Fruit fly (Drosophila melanogaster): ENCODE results near the gene Tsp26A.

The Tsp26A gene

dm6 chr2L:6000065-6000464, at the start of gene Tsp26A:
TSS of gene Tsp26A (plus strand) at chr2L:6000228.
- TF ChIP-seq psq (optimal IDR thresholded peaks at IDR 0.05) (no peak), insv (optimal IDR thresholded peaks at IDR 0.05) (no peak), h (optimal IDR thresholded peaks at IDR 0.05) (no peak), ttk (optimal IDR thresholded peaks at IDR 0.05) (no peak), Myc (optimal IDR thresholded peaks at IDR 0.05) (no peak), Sin3A (optimal IDR thresholded peaks at IDR 0.05) (no peak)

dm6 chr2L:5956153-5956552, 43.9 kb upstream of the Tsp26A start, which contains the start of gene CG13999:
TSS of gene CG13999 (minus strand) at chr2L:5956466.
- TF ChIP-seq ttk (optimal IDR thresholded peaks at IDR 0.05): no peak
- TF ChIP-seq h (optimal IDR thresholded peaks at IDR 0.05): no peak
- no peak for TF ChIP-seq insv (optimal IDR thresholded peaks at IDR 0.05)
- no peak for TF ChIP-seq Sin3A (optimal IDR thresholded peaks at IDR 0.05)
- no peak for TF ChIP-seq psq (optimal IDR thresholded peaks at IDR 0.05)

dm6 chr2L:5956706-5957105, 43.3 kb upstream of the Tsp26A start, which contains the start of the genes CG13998 and Vm26Ab:
TSS of gene CG13998 (minus strand) at chr2L:5956819.
TSS of gene Vm26Ab (plus strand) at chr2L:5957004.
- TF ChIP-seq Myc (optimal IDR thresholded peaks at IDR 0.05) (no peak), ttk (optimal IDR thresholded peaks at IDR 0.05) (no peak), h (optimal IDR thresholded peaks at IDR 0.05) (no peak), Sin3A (optimal IDR thresholded peaks at IDR 0.05) (no peak), insv (optimal IDR thresholded peaks at IDR 0.05) (no peak), psq (optimal IDR thresholded peaks at IDR 0.05) (no peak)

dm6 chr2L:5958581-5959177, 41.3 kb upstream of the Tsp26A start, which contains the start of gene Vm26Ac:
TSS of gene Vm26Ac (minus strand) at chr2L:5958631.
- TF ChIP-seq Myc (optimal IDR thresholded peaks at IDR 0.05) (no peak), h (optimal IDR thresholded peaks at IDR 0.05) (no peak), psq (optimal IDR thresholded peaks at IDR 0.05) (no peak), Sin3A (optimal IDR thresholded peaks at IDR 0.05) (no peak), ttk (optimal IDR thresholded peaks at IDR 0.05) (no peak), insv (optimal IDR thresholded peaks at IDR 0.05) (no peak)

dm6 chr2L:5959863-5960658, 40.0 kb upstream of the Tsp26A start, which contains the start of gene Vm26Aa:
TSS of gene Vm26Aa (minus strand) at chr2L:5960340.
- TF ChIP-seq h (optimal IDR thresholded peaks at IDR 0.05) (no peak), psq (optimal IDR thresholded peaks at IDR 0.05) (no peak), ttk (optimal IDR thresholded peaks at IDR 0.05) (no peak), Sin3A (optimal IDR thresholded peaks at IDR 0.05) (no peak), Myc (optimal IDR thresholded peaks at IDR 0.05) (no peak), insv (optimal IDR thresholded peaks at IDR 0.05) (no peak)

- no peak for TF ChIP-seq Sin3A (optimal IDR thresholded peaks at IDR 0.05)
- no peak for TF ChIP-seq h (optimal IDR thresholded peaks at IDR 0.05)
- TF ChIP-seq ttk (optimal IDR thresholded peaks at IDR 0.05): no peak
- no peak for TF ChIP-seq insv (optimal IDR thresholded peaks at IDR 0.05)
- TF ChIP-seq psq (optimal IDR thresholded peaks at IDR 0.05): no peak
- TF ChIP-seq Myc (optimal IDR thresholded peaks at IDR 0.05): no peak
Measured at dm6 chr2L:5961169-5961918, 38.7 kb upstream of the Tsp26A start.

dm6 chr2L:5963251-5963650, 36.8 kb upstream of the Tsp26A start:
- no peak for TF ChIP-seq insv (optimal IDR thresholded peaks at IDR 0.05)
- TF ChIP-seq h (optimal IDR thresholded peaks at IDR 0.05): no peak
- TF ChIP-seq ttk (optimal IDR thresholded peaks at IDR 0.05): no peak
- no peak for TF ChIP-seq psq (optimal IDR thresholded peaks at IDR 0.05)
- TF ChIP-seq Myc (optimal IDR thresholded peaks at IDR 0.05): no peak
- no peak for TF ChIP-seq Sin3A (optimal IDR thresholded peaks at IDR 0.05)

dm6 chr2L:5964211-5964610, 35.8 kb upstream of the Tsp26A start:
- TF ChIP-seq Myc (optimal IDR thresholded peaks at IDR 0.05): no peak
- TF ChIP-seq insv (optimal IDR thresholded peaks at IDR 0.05): no peak
- no peak for TF ChIP-seq Sin3A (optimal IDR thresholded peaks at IDR 0.05)
- no peak for TF ChIP-seq h (optimal IDR thresholded peaks at IDR 0.05)
- TF ChIP-seq psq (optimal IDR thresholded peaks at IDR 0.05): no peak

dm6 chr2L:5964851-5965250, 35.2 kb upstream of the Tsp26A start, which contains the start of gene psd:
TSS of gene psd (minus strand) at chr2L:5964951.
- TF ChIP-seq Myc (optimal IDR thresholded peaks at IDR 0.05) (no peak), ttk (optimal IDR thresholded peaks at IDR 0.05) (no peak), psq (optimal IDR thresholded peaks at IDR 0.05) (no peak), Sin3A (optimal IDR thresholded peaks at IDR 0.05) (no peak), h (optimal IDR thresholded peaks at IDR 0.05) (no peak)

dm6 chr2L:5967702-5968616, 32.1 kb upstream of the Tsp26A start, which contains the start of the genes CG13992 and Ucp4C:
TSS of gene CG13992 (minus strand) at chr2L:5967752.
TSS of gene Ucp4C (plus strand) at chr2L:5968566.
- no peak for TF ChIP-seq Sin3A (optimal IDR thresholded peaks at IDR 0.05)

dm6 chr2L:5969559-5969958, 30.5 kb upstream of the Tsp26A start, which contains the start of gene Ucp4B:
TSS of gene Ucp4B (plus strand) at chr2L:5969859.
- no peak for TF ChIP-seq Sin3A (optimal IDR thresholded peaks at IDR 0.05)
- TF ChIP-seq h (optimal IDR thresholded peaks at IDR 0.05): no peak
- no peak for TF ChIP-seq psq (optimal IDR thresholded peaks at IDR 0.05)
- no peak for TF ChIP-seq insv (optimal IDR thresholded peaks at IDR 0.05)
- no peak for TF ChIP-seq Myc (optimal IDR thresholded peaks at IDR 0.05)
- no peak for TF ChIP-seq ttk (optimal IDR thresholded peaks at IDR 0.05)

All from Kc167 (cell line).